Worm (Caenorhabditis elegans): ENCODE data around the gene Y11D7A.10.

DNA sequence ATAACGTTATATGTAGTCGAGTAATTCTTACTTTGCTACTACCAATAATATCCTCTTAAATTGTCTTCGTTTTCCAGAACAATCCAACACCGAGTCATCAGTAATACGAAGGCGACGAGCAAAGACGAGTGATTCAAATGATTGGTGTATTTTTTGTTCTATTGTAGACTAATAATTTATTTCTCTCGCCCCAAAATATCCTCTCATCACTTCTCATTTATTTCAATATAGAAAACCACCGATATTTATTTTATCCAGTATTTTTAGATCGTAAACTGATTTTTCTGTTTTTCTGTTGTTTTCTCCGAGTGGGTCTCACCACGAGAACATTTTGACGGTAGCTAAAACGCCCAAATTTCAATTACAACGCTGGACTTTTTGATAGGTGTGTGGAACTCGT is 31.9 kb downstream of the Y11D7A.10 start:
- TF ChIP-seq klf-2 (GFP tag; conservative IDR thresholded peaks at IDR 0.05) (no peak), med-1 (GFP tag; optimal IDR thresholded peaks at IDR 0.05; ENCODE audit: insufficient read depth) (no peak), T22C8.4 (GFP tag; IDR thresholded peaks at IDR 0.05) (no peak), flt-1 (GFP tag; IDR thresholded peaks at IDR 0.05) (no peak), ref-1 (GFP tag; conservative IDR thresholded peaks at IDR 0.05) (no peak)

All from whole organism, midembryonic.